Fruit fly (Drosophila melanogaster): ENCODE data around the gene CG11379.

CG11379 gene

DNA sequence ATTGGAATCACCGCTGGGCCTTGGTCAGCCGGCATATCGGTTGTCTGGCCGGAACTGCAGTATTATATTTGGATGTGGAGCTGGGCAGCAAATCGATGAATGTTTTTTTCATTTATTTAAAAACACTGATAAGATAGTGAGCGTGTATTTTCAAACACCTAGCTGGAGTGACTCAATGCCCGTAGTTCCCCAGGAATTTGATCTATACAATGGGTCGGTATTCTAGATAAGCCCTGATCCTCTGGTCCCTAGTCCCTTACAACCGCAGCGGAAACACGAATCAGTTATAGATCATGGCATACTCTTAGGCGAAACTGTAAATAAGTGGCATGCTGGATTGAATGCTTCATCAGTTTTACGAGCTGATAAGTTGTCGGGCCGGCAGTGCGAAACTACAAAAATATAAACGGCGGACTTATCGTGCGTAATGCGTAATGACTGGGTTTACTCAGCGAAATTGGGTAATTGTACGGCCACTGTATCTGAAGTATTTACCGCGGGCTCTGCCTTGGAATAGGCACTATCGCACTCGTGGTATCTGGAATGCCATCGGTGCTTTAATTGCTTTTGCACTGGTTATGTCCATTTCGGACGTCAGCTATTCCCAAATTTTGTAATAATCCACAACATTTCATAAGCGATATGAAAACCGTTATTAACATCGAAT lies 7.1 kb upstream of the CG11379 start:
- TF ChIP-seq GATAd (GFP tag; optimal IDR thresholded peaks at IDR 0.05), result no peak
- no peak for TF ChIP-seq sv (GFP tag; optimal IDR thresholded peaks at IDR 0.05)
- TF ChIP-seq Hr83 (GFP tag; optimal IDR thresholded peaks at IDR 0.05; ENCODE audit: poor library complexity, severe bottlenecking), result no peak
- no peak for TF ChIP-seq CrebA (GFP tag; optimal IDR thresholded peaks at IDR 0.05; ENCODE audit: borderline replicate concordance)
- no peak for TF ChIP-seq Hnf4 (GFP tag; optimal IDR thresholded peaks at IDR 0.05)
- TF ChIP-seq OdsH (GFP tag; optimal IDR thresholded peaks at IDR 0.05), result no peak
- TF ChIP-seq br (GFP tag; optimal IDR thresholded peaks at IDR 0.05), result no peak
- TF ChIP-seq brk (GFP tag; optimal IDR thresholded peaks at IDR 0.05), result no peak
- no peak for TF ChIP-seq Rel (GFP tag; optimal IDR thresholded peaks at IDR 0.05)
- TF ChIP-seq Rel (tag; optimal IDR thresholded peaks at IDR 0.05), result no peak
- no peak for TF ChIP-seq Jra (GFP tag; optimal IDR thresholded peaks at IDR 0.05)
- no peak for TF ChIP-seq CG32264 (GFP tag; optimal IDR thresholded peaks at IDR 0.05)
- TF ChIP-seq fru (GFP tag; optimal IDR thresholded peaks at IDR 0.05), result no peak
- no peak for TF ChIP-seq Abd-B (GFP tag; optimal IDR thresholded peaks at IDR 0.05)
- no peak for TF ChIP-seq Sp1 (GFP tag; optimal IDR thresholded peaks at IDR 0.05)

DNA sequence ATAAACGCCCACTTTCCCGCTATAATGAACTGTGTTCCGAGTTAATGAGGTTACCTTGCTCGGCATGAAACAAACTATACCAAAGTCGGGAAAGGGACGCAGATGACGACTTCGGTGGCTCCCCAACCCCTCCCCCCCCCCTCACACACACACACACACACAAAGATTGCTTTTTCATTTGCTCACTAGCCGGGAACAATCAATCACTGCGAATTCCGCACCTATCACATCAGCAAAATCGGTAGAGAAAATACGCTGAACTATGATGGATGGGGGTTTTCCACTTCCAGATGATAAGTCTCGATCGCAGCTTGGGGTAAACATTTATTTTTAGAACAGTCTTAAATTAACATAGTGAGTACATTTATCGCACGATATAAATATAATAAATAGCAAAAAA lies 6.4 kb upstream of the CG11379 start:
- TF ChIP-seq CG32264 (GFP tag; optimal IDR thresholded peaks at IDR 0.05) (no peak), lola (GFP tag; optimal IDR thresholded peaks at IDR 0.05) (no peak), Dfd (GFP tag; optimal IDR thresholded peaks at IDR 0.05) (peak; percentile 54)

DNA sequence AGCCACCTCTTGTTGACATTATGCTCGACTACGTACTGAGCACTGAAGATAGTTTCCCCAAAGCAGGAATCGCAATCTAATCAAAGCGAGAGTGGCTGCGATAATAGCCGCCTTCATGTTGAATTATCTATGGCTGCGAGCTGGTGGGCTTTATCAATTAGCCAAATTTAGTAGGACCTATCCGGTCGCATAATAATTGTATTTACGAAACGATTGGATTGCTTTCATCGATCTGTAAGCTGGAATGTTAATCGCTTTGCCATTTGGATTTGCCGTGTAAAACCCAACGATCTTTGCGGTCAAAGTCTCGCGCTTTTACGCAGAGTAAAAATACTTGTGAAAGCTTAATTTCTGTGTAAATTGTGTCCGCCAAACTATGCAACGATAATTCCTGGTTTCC lies 4.0 kb upstream of the CG11379 start, which contains the start of gene CG11384:
Gene CG11384, minus strand, starts transcription at position 43 of the 400 bp plus-strand sequence.
- no peak for TF ChIP-seq foxo (GFP tag; optimal IDR thresholded peaks at IDR 0.05)
- no peak for TF ChIP-seq ey (GFP tag; optimal IDR thresholded peaks at IDR 0.05)
- no peak for TF ChIP-seq usp (GFP tag; optimal IDR thresholded peaks at IDR 0.05)
- no peak for TF ChIP-seq Mio (GFP tag; optimal IDR thresholded peaks at IDR 0.05)
- no peak for TF ChIP-seq sage (GFP tag; optimal IDR thresholded peaks at IDR 0.05)
- no peak for TF ChIP-seq Abd-B (GFP tag; optimal IDR thresholded peaks at IDR 0.05)
- no peak for TF ChIP-seq woc (GFP tag; optimal IDR thresholded peaks at IDR 0.05)
- no peak for TF ChIP-seq CG32264 (GFP tag; optimal IDR thresholded peaks at IDR 0.05)
- no peak for TF ChIP-seq tai (GFP tag; optimal IDR thresholded peaks at IDR 0.05)
- TF ChIP-seq Hr78 (GFP tag; optimal IDR thresholded peaks at IDR 0.05), result no peak
- TF ChIP-seq sv (GFP tag; optimal IDR thresholded peaks at IDR 0.05), result no peak
- no peak for TF ChIP-seq CrebA (GFP tag; optimal IDR thresholded peaks at IDR 0.05; ENCODE audit: borderline replicate concordance)
- no peak for TF ChIP-seq lola (GFP tag; optimal IDR thresholded peaks at IDR 0.05)
- no peak for TF ChIP-seq Hnf4 (GFP tag; optimal IDR thresholded peaks at IDR 0.05)
- no peak for TF ChIP-seq jim (GFP tag; optimal IDR thresholded peaks at IDR 0.05)

DNA sequence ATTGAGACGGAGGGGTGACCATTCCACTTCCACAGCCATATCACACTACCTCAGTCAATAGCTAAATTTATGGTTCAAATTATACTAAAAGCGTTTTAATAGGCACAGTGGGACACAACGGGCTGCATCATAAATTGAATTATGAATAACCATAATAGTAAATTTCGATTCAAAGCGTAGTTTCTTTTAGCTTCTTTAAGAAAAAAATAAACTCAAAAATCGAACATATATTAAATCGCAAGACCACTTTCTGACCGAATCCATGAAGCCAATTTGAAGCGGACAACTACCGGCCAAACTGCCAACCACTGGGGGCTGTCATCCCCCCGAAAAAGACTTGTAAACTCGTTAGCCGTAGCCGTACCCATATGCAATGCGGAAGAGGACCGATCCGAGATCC lies 900 bp downstream of the CG11379 start:
- TF ChIP-seq Rel (GFP tag; optimal IDR thresholded peaks at IDR 0.05) (no peak), Rel (tag; optimal IDR thresholded peaks at IDR 0.05) (no peak), sage (GFP tag; optimal IDR thresholded peaks at IDR 0.05) (no peak), Sp1 (GFP tag; optimal IDR thresholded peaks at IDR 0.05) (no peak)

DNA sequence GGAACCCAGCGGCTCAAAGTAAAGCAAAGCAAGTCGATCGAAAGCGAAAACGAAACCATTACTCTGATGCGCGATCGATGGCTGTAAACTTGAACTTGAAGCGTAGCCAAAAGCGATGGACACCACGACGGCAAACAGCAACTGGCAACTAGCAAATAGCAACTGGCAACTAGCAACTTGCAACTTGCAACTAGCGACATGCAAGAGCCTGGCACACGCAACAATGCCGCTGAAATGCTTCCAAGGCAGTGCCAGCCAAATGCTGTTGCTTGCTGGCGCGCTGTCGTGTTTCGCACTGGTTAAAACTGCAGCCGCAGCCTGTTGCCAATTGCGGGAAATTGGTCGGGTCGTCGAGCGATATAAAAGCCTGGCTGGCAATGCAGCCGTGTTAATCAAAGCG lies 1.4 kb downstream of the CG11379 start, which contains the start of gene CG14627:
Gene CG14627, plus strand, starts transcription at position 301 of the 400 bp plus-strand sequence.
- TF ChIP-seq woc (GFP tag; optimal IDR thresholded peaks at IDR 0.05) (no peak), dmrt93B (GFP tag; optimal IDR thresholded peaks at IDR 0.05) (no peak), h (GFP tag; optimal IDR thresholded peaks at IDR 0.05) (no peak), HLH106 (tag; optimal IDR thresholded peaks at IDR 0.05) (no peak), Hr78 (GFP tag; optimal IDR thresholded peaks at IDR 0.05) (no peak), GATAd (GFP tag; optimal IDR thresholded peaks at IDR 0.05) (no peak), dl (GFP tag; optimal IDR thresholded peaks at IDR 0.05; ENCODE audit: insufficient read depth in 1 of 2, partially characterized antibody in 2 of 2) (no peak), usp (GFP tag; optimal IDR thresholded peaks at IDR 0.05) (no peak), foxo (GFP tag; optimal IDR thresholded peaks at IDR 0.05) (no peak)

Data from whole organism, wandering third instar larva.